Worm (Caenorhabditis elegans) whole organism, L1 larva: Measurements from ENCODE around the gene his-35.
A peak's percentile ranks its signal among the peaks of the same experiment; 100 is the strongest.

Experiments
- C04F5.9 ChIP-seq: sonication (generic microtip); optimal IDR thresholded peaks from 2 replicates; lab custom pipeline; 2016; ENCODE audit warnings: missing genetic modification characterization, missing compliant biosample characterization
- C34B4.2 ChIP-seq: sonication (generic microtip); optimal IDR thresholded peaks from 2 replicates; lab custom pipeline; 2017; ENCODE audit warnings: mild to moderate bottlenecking, missing genetic modification characterization, missing compliant biosample characterization
- Y116A8C.19 ChIP-seq: sonication (generic microtip); optimal IDR thresholded peaks from 2 replicates; lab custom pipeline; 2016; ENCODE audit warnings: missing compliant biosample characterization, missing genetic modification characterization, borderline replicate concordance
- aha-1 ChIP-seq: fragments of 150-350 bp; optimal IDR thresholded peaks from 2 replicates; lab custom pipeline; 2014; ENCODE audit warnings: missing biosample characterization, missing genetic modification characterization
- aly-2 ChIP-seq: fragments of 150-350 bp; optimal IDR thresholded peaks from 2 replicates; lab custom pipeline; 2014; ENCODE audit warnings: missing biosample characterization, missing genetic modification characterization
- ceh-63 ChIP-seq: fragments of 200-800 bp; sonication (Bioruptor generic); optimal IDR thresholded peaks from 2 replicates; lab custom pipeline; 2018; ENCODE audit warnings: mild to moderate bottlenecking, missing genetic modification characterization, missing compliant biosample characterization
- ceh-8 ChIP-seq: fragments of 200-800 bp; sonication (Bioruptor generic); optimal IDR thresholded peaks from 2 replicates; lab custom pipeline; 2018; ENCODE audit warnings: mild to moderate bottlenecking, missing genetic modification characterization, moderate library complexity, missing compliant biosample characterization
- ceh-88 ChIP-seq: fragments of 200-800 bp; sonication (Bioruptor generic); IDR thresholded peaks from 2 replicates; pipeline ENCODE4 v1.3.6; 2022; ENCODE audit warnings: missing genetic modification characterization, missing compliant biosample characterization
- ceh-90 ChIP-seq: sonication (generic microtip); optimal IDR thresholded peaks from 2 replicates; lab custom pipeline; 2016; ENCODE audit warnings: missing genetic modification characterization, missing compliant biosample characterization
- efl-1 ChIP-seq, 4 experiments: fragments of 150-350 bp; optimal IDR thresholded peaks in 3 of 4; peaks in 1 of 4; 1 replicate in 1 of 4; 2 replicates in 3 of 4; lab custom pipeline; 2014; ENCODE audit warnings: missing biosample characterization in 2 of 4, missing genetic modification characterization in 2 of 4, missing genetic modification reagents in 2 of 4
- efl-3 ChIP-seq: fragments of 200-800 bp; sonication (Bioruptor generic); optimal IDR thresholded peaks from 2 replicates; lab custom pipeline; 2018; ENCODE audit warnings: mild to moderate bottlenecking, missing genetic modification characterization, missing compliant biosample characterization
- egl-27 ChIP-seq, 2 experiments: fragments of 150-350 bp in 1 of 2; sonication (generic microtip); optimal IDR thresholded peaks; 3 replicates each; lab custom pipeline; 2017 to 2018; ENCODE audit warnings: missing biosample characterization in 2 of 2, missing genetic modification characterization in 2 of 2, missing genetic modification reagents in 2 of 2
- elt-2 ChIP-seq: sonication (generic microtip); optimal IDR thresholded peaks from 2 replicates; lab custom pipeline; 2016; ENCODE audit warnings: missing genetic modification characterization, mild to moderate bottlenecking, inconsistent platforms, missing compliant biosample characterization, missing genetic modification reagents
- elt-3 ChIP-seq, 6 experiments: fragments of 150-350 bp in 1 of 6; sonication (generic microtip); optimal IDR thresholded peaks; 2 replicates each; lab custom pipeline; 2017 to 2018; ENCODE audit warnings: missing biosample characterization in 6 of 6, missing genetic modification characterization in 6 of 6, inconsistent platforms in 1 of 6
- ets-5 ChIP-seq: fragments of 200-800 bp; sonication (Bioruptor generic); IDR thresholded peaks from 2 replicates; pipeline ENCODE4 v1.3.6; 2022; ENCODE audit warnings: missing genetic modification characterization, missing compliant biosample characterization
- fkh-10 ChIP-seq: sonication (generic microtip); optimal IDR thresholded peaks from 2 replicates; lab custom pipeline; 2017; ENCODE audit warnings: missing biosample characterization, missing genetic modification reagents, missing genetic modification characterization
- fkh-4 ChIP-seq: sonication (generic microtip); optimal IDR thresholded peaks from 2 replicates; lab custom pipeline; 2016; ENCODE audit warnings: missing compliant biosample characterization, missing genetic modification characterization, borderline replicate concordance
- grh-1 ChIP-seq: fragments of 200-800 bp; sonication (Bioruptor generic); IDR thresholded peaks from 2 replicates; pipeline ENCODE4 v1.3.6; 2022; ENCODE audit warnings: missing genetic modification reagents, missing genetic modification characterization, missing compliant biosample characterization
- hlh-17 ChIP-seq: fragments of 200-800 bp; sonication (Bioruptor generic); optimal IDR thresholded peaks from 2 replicates; lab custom pipeline; 2018; ENCODE audit warnings: missing genetic modification characterization, mild to moderate bottlenecking, missing compliant biosample characterization, moderate library complexity, borderline replicate concordance
- hlh-4 ChIP-seq: sonication (generic microtip); optimal IDR thresholded peaks from 2 replicates; lab custom pipeline; 2016; ENCODE audit warnings: mild to moderate bottlenecking, missing genetic modification characterization, missing compliant biosample characterization
- hpl-2 ChIP-seq: fragments of 150-350 bp; optimal IDR thresholded peaks from 2 replicates; lab custom pipeline; 2014; ENCODE audit warnings: missing biosample characterization, missing genetic modification reagents, missing genetic modification characterization
- lin-14 ChIP-seq: fragments of 200-800 bp; sonication (Bioruptor generic); optimal IDR thresholded peaks from 2 replicates; lab custom pipeline; 2018; ENCODE audit warnings: mild to moderate bottlenecking, missing genetic modification characterization, moderate library complexity, missing compliant biosample characterization
- lin-15B ChIP-seq: fragments of 150-350 bp; sonication (generic microtip); optimal IDR thresholded peaks from 3 replicates; lab custom pipeline; 2014; ENCODE audit warnings: missing biosample characterization, missing genetic modification characterization
- lin-35 ChIP-seq, 2 experiments: fragments of 150-350 bp; optimal IDR thresholded peaks; 2 replicates each; lab custom pipeline; 2014; ENCODE audit warnings: missing biosample characterization in 2 of 2, missing genetic modification characterization in 2 of 2, missing genetic modification reagents in 2 of 2
- lin-39 ChIP-seq: fragments of 150-350 bp; optimal IDR thresholded peaks from 2 replicates; lab custom pipeline; 2014; ENCODE audit warnings: missing biosample characterization, missing genetic modification reagents, missing genetic modification characterization
- lir-3 ChIP-seq: sonication (generic microtip); optimal IDR thresholded peaks from 2 replicates; lab custom pipeline; 2016; ENCODE audit warnings: mild to moderate bottlenecking, missing genetic modification characterization, moderate library complexity, missing compliant biosample characterization; ENCODE audit not compliant: poor library complexity
- lsy-2 ChIP-seq, 2 experiments: fragments of 150-350 bp; optimal IDR thresholded peaks; 2 replicates each; lab custom pipeline; 2014; ENCODE audit warnings: missing biosample characterization in 2 of 2, missing genetic modification characterization in 2 of 2
- mab-9 ChIP-seq: fragments of 200-800 bp; sonication (Bioruptor generic); IDR thresholded peaks from 2 replicates; pipeline ENCODE4 v1.3.6; 2022; ENCODE audit warnings: missing genetic modification reagents, missing genetic modification characterization, missing compliant biosample characterization
- mep-1 ChIP-seq: fragments of 150-350 bp; optimal IDR thresholded peaks from 2 replicates; lab custom pipeline; 2014; ENCODE audit warnings: missing biosample characterization, missing genetic modification characterization
- nhr-11 ChIP-seq: fragments of 150-350 bp; optimal IDR thresholded peaks from 2 replicates; lab custom pipeline; 2014; ENCODE audit warnings: missing biosample characterization, missing genetic modification characterization
- nhr-19 ChIP-seq: fragments of 200-800 bp; sonication (Bioruptor generic); conservative IDR thresholded peaks from 2 replicates; pipeline ENCODE4 v1.3.6; 2022; ENCODE audit warnings: missing genetic modification characterization, missing compliant biosample characterization
- nhr-237 ChIP-seq: fragments of 150-350 bp; optimal IDR thresholded peaks from 2 replicates; lab custom pipeline; 2014; ENCODE audit warnings: missing biosample characterization, missing genetic modification characterization
- nhr-28 ChIP-seq: fragments of 150-350 bp; optimal IDR thresholded peaks from 2 replicates; lab custom pipeline; 2014; ENCODE audit warnings: missing biosample characterization, missing genetic modification characterization
- nhr-47 ChIP-seq: sonication (generic microtip); optimal IDR thresholded peaks from 2 replicates; lab custom pipeline; 2016; ENCODE audit warnings: mild to moderate bottlenecking, missing genetic modification characterization, moderate library complexity, missing compliant biosample characterization
- nhr-71 ChIP-seq: sonication (generic microtip); optimal IDR thresholded peaks from 2 replicates; lab custom pipeline; 2016; ENCODE audit warnings: mild to moderate bottlenecking, missing genetic modification characterization, moderate library complexity, missing compliant biosample characterization
- nhr-77 ChIP-seq: fragments of 150-350 bp; optimal IDR thresholded peaks from 2 replicates; lab custom pipeline; 2014; ENCODE audit warnings: missing biosample characterization, missing genetic modification characterization
- nhr-85 ChIP-seq: sonication (generic microtip); peaks from one replicate; lab custom pipeline; 2016; ENCODE audit warnings: missing genetic modification characterization, inconsistent platforms, missing compliant biosample characterization
- nhr-90 ChIP-seq: sonication (generic microtip); optimal IDR thresholded peaks from 2 replicates; lab custom pipeline; 2016; ENCODE audit warnings: mild to moderate bottlenecking, missing genetic modification characterization, missing compliant biosample characterization; ENCODE audit not compliant: poor library complexity
- pax-3 ChIP-seq: fragments of 200-800 bp; sonication (Bioruptor generic); optimal IDR thresholded peaks from 2 replicates; lab custom pipeline; 2018; ENCODE audit warnings: mild to moderate bottlenecking, missing genetic modification characterization, moderate library complexity, missing compliant biosample characterization
- pqm-1 ChIP-seq: sonication (generic microtip); optimal IDR thresholded peaks from 3 replicates; lab custom pipeline; 2017; ENCODE audit warnings: missing biosample characterization, missing genetic modification characterization
- snpc-4 ChIP-seq: fragments of 150-350 bp; optimal IDR thresholded peaks from 2 replicates; lab custom pipeline; 2014; ENCODE audit warnings: missing biosample characterization, missing genetic modification characterization
- sptf-1 ChIP-seq: fragments of 150-350 bp; optimal IDR thresholded peaks from 2 replicates; lab custom pipeline; 2014; ENCODE audit warnings: missing biosample characterization, missing genetic modification characterization
- swsn-7 ChIP-seq: sonication (generic microtip); optimal IDR thresholded peaks from 2 replicates; lab custom pipeline; 2016; ENCODE audit warnings: missing genetic modification characterization, missing compliant biosample characterization
- unc-62 ChIP-seq: fragments of 150-350 bp; optimal IDR thresholded peaks from 2 replicates; lab custom pipeline; 2014; ENCODE audit warnings: missing biosample characterization, missing genetic modification reagents, missing genetic modification characterization
- unc-98 ChIP-seq: fragments of 200-800 bp; sonication (Bioruptor generic); IDR thresholded peaks from 2 replicates; pipeline ENCODE4 v1.3.6; 2022; ENCODE audit warnings: missing genetic modification characterization, missing compliant biosample characterization
- vab-15 ChIP-seq: sonication (generic microtip); optimal IDR thresholded peaks from 2 replicates; lab custom pipeline; 2017; ENCODE audit warnings: missing genotype, mild to moderate bottlenecking, missing genetic modification characterization, missing compliant biosample characterization
- zag-1 ChIP-seq: fragments of 150-350 bp; optimal IDR thresholded peaks from 2 replicates; lab custom pipeline; 2014; ENCODE audit warnings: missing biosample characterization, missing genetic modification characterization
- ztf-11 ChIP-seq, 2 experiments: sonication (generic microtip); optimal IDR thresholded peaks; 2 replicates each; lab custom pipeline; 2016 to 2017; ENCODE audit warnings: missing genetic modification characterization in 2 of 2, missing biosample characterization in 1 of 2, missing compliant biosample characterization in 1 of 2
- ztf-4 ChIP-seq: fragments of 150-350 bp; optimal IDR thresholded peaks from 2 replicates; lab custom pipeline; 2014; ENCODE audit warnings: missing biosample characterization, missing genetic modification characterization

The his-35 gene

ce11 chrV:9546042-9546581 is 1.0 kb upstream of the his-35 start, which contains the start of gene C50F4.6:
C50F4.6 (plus strand) TSS chrV:9546092.
- TF ChIP-seq mep-1 (tag; lab: Kevin White, UChicago) (peak; percentile 1), ceh-8 (GFP tag; lab: Kevin White, UChicago) (no peak), lsy-2 (tag; optimal IDR thresholded peaks at IDR 0.05; lab: Kevin White, UChicago) (peak in 1 of 2 experiments; percentile 27), nhr-85 (peak; percentile 50), efl-1 (optimal IDR thresholded peaks at IDR 0.05; lab: Kevin White, UChicago) (no peak), efl-1 (GFP tag; optimal IDR thresholded peaks at IDR 0.05 in 1 of 2; lab: Kevin White, UChicago) (peak in 1 of 2 experiments; percentile 80), swsn-7 (tag; lab: Kevin White, UChicago) (no peak)

ce11 chrV:9544176-9544632 is 884 bp downstream of the his-35 start, which contains the start of gene mdf-1:
mdf-1 (minus strand) TSS chrV:9544226.
- no peak for TF ChIP-seq Y116A8C.19
- TF ChIP-seq fkh-4 (tag; lab: Kevin White, UChicago): no peak
- TF ChIP-seq snpc-4 (tag; lab: Kevin White, UChicago): peak; percentile 35
- TF ChIP-seq hlh-17 (GFP tag; lab: Kevin White, UChicago): no peak
- no peak for TF ChIP-seq mab-9
- TF ChIP-seq aha-1 (tag; lab: Kevin White, UChicago): no peak
- no peak for TF ChIP-seq fkh-10
- TF ChIP-seq lin-35 (GFP tag; optimal IDR thresholded peaks at IDR 0.05; lab: Kevin White, UChicago): peak; percentile 90 to 96
- TF ChIP-seq elt-3 (tag; optimal IDR thresholded peaks at IDR 0.05; lab: Kevin White, UChicago): peak in 1 of 6 experiments; percentile 82
- no peak for TF ChIP-seq unc-98
- TF ChIP-seq C34B4.2 (tag; lab: Kevin White, UChicago): no peak
- TF ChIP-seq lir-3 (tag; lab: Kevin White, UChicago): peak; percentile 57
- TF ChIP-seq hpl-2 (GFP tag; lab: Kevin White, UChicago): no peak
- TF ChIP-seq C04F5.9 (tag; lab: Kevin White, UChicago): no peak
- peak; percentile 24 for TF ChIP-seq ztf-4
- no peak for TF ChIP-seq grh-1 (GFP tag; lab: Robert Waterston, UW)
- no peak for TF ChIP-seq efl-3
- TF ChIP-seq nhr-47: peak; percentile 75
- no peak for TF ChIP-seq ztf-11 (tag; optimal IDR thresholded peaks at IDR 0.05; lab: Kevin White, UChicago)
- TF ChIP-seq nhr-90 (tag; lab: Kevin White, UChicago): peak; percentile 68
- no peak for TF ChIP-seq aly-2
- TF ChIP-seq ceh-63 (GFP tag; lab: Kevin White, UChicago): no peak
- no peak for TF ChIP-seq hlh-4 (tag; lab: Kevin White, UChicago)
- TF ChIP-seq nhr-11 (tag; lab: Kevin White, UChicago): no peak
- TF ChIP-seq nhr-237 (tag; lab: Kevin White, UChicago): no peak
- TF ChIP-seq lin-14 (GFP tag; lab: Kevin White, UChicago): peak; percentile 77
- TF ChIP-seq pqm-1 (tag; lab: Kevin White, UChicago): no peak
- no peak for TF ChIP-seq egl-27 (tag; optimal IDR thresholded peaks at IDR 0.05; lab: Kevin White, UChicago)
- no peak for TF ChIP-seq nhr-77 (tag; lab: Kevin White, UChicago)
- TF ChIP-seq nhr-28 (tag; lab: Kevin White, UChicago): no peak
- peak; percentile 34 for TF ChIP-seq ceh-8 (GFP tag; lab: Kevin White, UChicago)
- TF ChIP-seq vab-15 (tag; lab: Kevin White, UChicago): no peak
- TF ChIP-seq lin-15B (tag; lab: Kevin White, UChicago): peak; percentile 65
- TF ChIP-seq nhr-19 (GFP tag; lab: Robert Waterston, UW): peak; percentile 49
- TF ChIP-seq sptf-1 (tag; lab: Kevin White, UChicago): no peak
- TF ChIP-seq nhr-71 (tag; lab: Kevin White, UChicago): peak; percentile 80
- TF ChIP-seq nhr-85: peak; percentile 48
- peak; percentile 67 for TF ChIP-seq swsn-7 (tag; lab: Kevin White, UChicago)
- no peak for TF ChIP-seq unc-62
- no peak for TF ChIP-seq lin-39
- no peak for TF ChIP-seq ceh-90
- TF ChIP-seq pax-3 (tag; lab: Kevin White, UChicago): no peak
- no peak for TF ChIP-seq zag-1
- TF ChIP-seq elt-2 (tag; lab: Kevin White, UChicago): no peak
- no peak for TF ChIP-seq ets-5 (GFP tag; lab: Robert Waterston, UW)
- TF ChIP-seq ceh-88: peak; percentile 26; the same call in 1 of the 2 replicates
